Worm (Caenorhabditis elegans) whole organism, L1 larva: ENCODE results near the gene ugt-5.

Experiments used
- ama-1 ChIP-seq: fragments of 150-350 bp; optimal IDR thresholded peaks from 2 replicates; lab custom pipeline; 2014
- ceh-82 ChIP-seq, 3 experiments: fragments of 150-350 bp in 1 of 3; sonication (generic microtip) in 2 of 3; optimal IDR thresholded peaks; 2 replicates each; lab custom pipeline; 2014 to 2017; ENCODE audit warnings: missing biosample characterization in 3 of 3, missing genetic modification characterization in 3 of 3
- efl-1 ChIP-seq, 4 experiments: fragments of 150-350 bp; optimal IDR thresholded peaks in 3 of 4; peaks in 1 of 4; 1 replicate in 1 of 4; 2 replicates in 3 of 4; lab custom pipeline; 2014; ENCODE audit warnings: missing biosample characterization in 2 of 4, missing genetic modification characterization in 2 of 4, missing genetic modification reagents in 2 of 4
- elt-2 ChIP-seq: sonication (generic microtip); optimal IDR thresholded peaks from 2 replicates; lab custom pipeline; 2016; ENCODE audit warnings: missing genetic modification characterization, mild to moderate bottlenecking, inconsistent platforms, missing compliant biosample characterization, missing genetic modification reagents
- elt-3 ChIP-seq, 6 experiments: fragments of 150-350 bp in 1 of 6; sonication (generic microtip); optimal IDR thresholded peaks; 2 replicates each; lab custom pipeline; 2017 to 2018; ENCODE audit warnings: missing biosample characterization in 6 of 6, missing genetic modification characterization in 6 of 6, inconsistent platforms in 1 of 6
- lin-15B ChIP-seq: fragments of 150-350 bp; sonication (generic microtip); optimal IDR thresholded peaks from 3 replicates; lab custom pipeline; 2014; ENCODE audit warnings: missing biosample characterization, missing genetic modification characterization
- lsy-2 ChIP-seq, 2 experiments: fragments of 150-350 bp; optimal IDR thresholded peaks; 2 replicates each; lab custom pipeline; 2014; ENCODE audit warnings: missing biosample characterization in 2 of 2, missing genetic modification characterization in 2 of 2
- nhr-77 ChIP-seq: fragments of 150-350 bp; optimal IDR thresholded peaks from 2 replicates; lab custom pipeline; 2014; ENCODE audit warnings: missing biosample characterization, missing genetic modification characterization
- pag-3 ChIP-seq: sonication (generic microtip); optimal IDR thresholded peaks from 2 replicates; lab custom pipeline; 2017; ENCODE audit warnings: missing genetic modification characterization, mild to moderate bottlenecking, missing compliant biosample characterization, antibody characterized with exemption, borderline replicate concordance; ENCODE audit not compliant: insufficient read depth
- snpc-4 ChIP-seq: fragments of 150-350 bp; optimal IDR thresholded peaks from 2 replicates; lab custom pipeline; 2014; ENCODE audit warnings: missing biosample characterization, missing genetic modification characterization
- unc-86 ChIP-seq: sonication (generic microtip); optimal IDR thresholded peaks from 2 replicates; lab custom pipeline; 2016; ENCODE audit warnings: missing genetic modification characterization, missing compliant biosample characterization

DNA sequence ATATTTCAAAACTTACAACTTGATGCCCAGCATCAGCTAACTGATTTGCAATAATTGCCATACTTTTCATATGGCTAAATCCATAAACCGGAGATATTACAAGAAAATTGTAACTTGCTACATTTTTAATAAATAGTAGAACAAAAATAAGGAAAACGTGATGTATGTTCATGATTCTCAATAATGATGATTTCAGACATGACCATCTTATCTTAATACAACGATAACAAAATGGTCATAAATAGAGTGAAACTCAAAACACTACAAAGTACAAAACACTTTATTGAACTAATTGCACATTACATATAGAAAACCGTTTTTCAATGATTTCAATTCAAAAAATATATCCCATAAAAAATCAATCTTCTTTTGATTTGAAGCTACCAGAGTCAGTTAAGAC is at the start of gene ugt-5:
- TF ChIP-seq unc-86 (tag; lab: Kevin White, UChicago) (no peak), nhr-77 (tag; lab: Kevin White, UChicago) (no peak), lin-15B (tag; lab: Kevin White, UChicago) (no peak), lsy-2 (tag; optimal IDR thresholded peaks at IDR 0.05; lab: Kevin White, UChicago) (no peak), snpc-4 (no peak), ama-1 (no peak), efl-1 (optimal IDR thresholded peaks at IDR 0.05; lab: Kevin White, UChicago) (no peak), efl-1 (GFP tag; optimal IDR thresholded peaks at IDR 0.05 in 1 of 2; lab: Kevin White, UChicago) (no peak), elt-3 (tag; optimal IDR thresholded peaks at IDR 0.05; lab: Kevin White, UChicago) (no peak), ceh-82 (tag; optimal IDR thresholded peaks at IDR 0.05; lab: Kevin White, UChicago) (no peak), elt-2 (tag; lab: Kevin White, UChicago) (peak; percentile 48), pag-3 (tag; lab: Kevin White, UChicago) (no peak)
